2 worm cellular contexts compared by ENCODE assay signal in the genomic region with DNA sequence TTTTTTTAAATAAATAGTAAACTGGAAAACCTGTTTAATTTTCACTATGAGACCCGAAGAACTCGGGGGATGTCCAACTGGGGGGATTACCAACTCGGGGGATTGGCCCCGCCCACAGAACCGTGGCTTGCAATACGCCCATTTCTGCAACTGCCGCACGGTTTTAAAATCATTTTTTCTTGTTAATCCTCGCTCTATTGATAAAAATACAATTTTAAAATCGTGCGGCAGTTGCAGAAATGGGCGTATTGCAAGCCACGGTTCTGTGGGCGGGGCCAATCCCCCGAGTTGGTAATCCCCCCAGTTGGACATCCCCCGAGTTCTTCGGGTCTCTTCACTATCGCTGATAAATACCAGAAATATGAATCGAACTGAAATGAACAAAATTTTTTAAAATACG.
TF ChIP-seq lines count a peak whose summit lies in the region.

A gene (minus strand): TSS at position 95 of the 400 bp plus-strand sequence.

TF ChIP-seq in whole organism, L1 larva, 84 proteins besides CTCF, POLR2A, EP300 and RAD21 (continued from another document):
- TF ChIP-seq ceh-88 (GFP tag; IDR thresholded peaks at IDR 0.05; lab: Robert Waterston, UW) (peak; percentile 8; the same call in 1 of the 2 replicates), dsc-1 (tag; optimal IDR thresholded peaks at IDR 0.05; lab: Kevin White, UChicago) (peak; percentile 15), nhr-71 (tag; optimal IDR thresholded peaks at IDR 0.05; lab: Kevin White, UChicago) (peak; percentile 59), fkh-8 (tag; optimal IDR thresholded peaks at IDR 0.05; lab: Kevin White, UChicago) (peak; percentile 36)

TF ChIP-seq in whole organism, L4 larva, 104 proteins besides CTCF, POLR2A, EP300 and RAD21 (continued from another document):
- TF ChIP-seq ctbp-1 (GFP tag; IDR thresholded peaks at IDR 0.05; lab: Robert Waterston, UW), result peak; percentile 85
- TF ChIP-seq madf-9 (GFP tag; conservative IDR thresholded peaks at IDR 0.05; lab: Robert Waterston, UW), result peak; percentile 65; the same call in 1 of the 2 replicates
- peak; percentile 34 for TF ChIP-seq dpl-1 (GFP tag; optimal IDR thresholded peaks at IDR 0.05; lab: Kevin White, UChicago)
- TF ChIP-seq php-3 (GFP tag; IDR thresholded peaks at IDR 0.05; lab: Robert Waterston, UW), result peak; percentile 29; the same call in 1 of the 2 replicates
- TF ChIP-seq egl-43 (GFP tag; IDR thresholded peaks at IDR 0.05; lab: Robert Waterston, UW), result peak; percentile 64; the same call in 1 of the 2 replicates
- TF ChIP-seq ceh-20 (GFP tag; IDR thresholded peaks at IDR 0.05; lab: Robert Waterston, UW), result peak; percentile 74
- peak; percentile 68; the same call in 1 of the 2 replicates for TF ChIP-seq dmd-9 (GFP tag; IDR thresholded peaks at IDR 0.05; lab: Robert Waterston, UW)
- peak; percentile 74; the same call in 1 of the 2 replicates for TF ChIP-seq nhr-42 (GFP tag; IDR thresholded peaks at IDR 0.05; lab: Robert Waterston, UW)
- TF ChIP-seq dve-1 (tag; optimal IDR thresholded peaks at IDR 0.05; lab: Kevin White, UChicago; ENCODE audit: insufficient read depth), result peak; percentile 29
- peak; percentile 38 for TF ChIP-seq T26A8.4 (GFP tag; IDR thresholded peaks at IDR 0.05; lab: Robert Waterston, UW)
- TF ChIP-seq mdt-29 (GFP tag; IDR thresholded peaks at IDR 0.05; lab: Robert Waterston, UW), result peak; percentile 41; the same call in 1 of the 2 replicates
- peak; percentile 14; the same call in 1 of the 2 replicates for TF ChIP-seq set-16 (GFP tag; IDR thresholded peaks at IDR 0.05; lab: Robert Waterston, UW)
- TF ChIP-seq F37D6.2 (tag; optimal IDR thresholded peaks at IDR 0.05; lab: Kevin White, UChicago), result peak; percentile 21
- peak in 1 of 2 experiments; percentile 33 for TF ChIP-seq lsy-2 (tag; optimal IDR thresholded peaks at IDR 0.05; lab: Kevin White, UChicago)
